Worm (Caenorhabditis elegans): Measurements from ENCODE around the gene T24H10.4.

- TF ChIP-seq npax-4 (tag; optimal IDR thresholded peaks at IDR 0.05), result no peak
- no peak for TF ChIP-seq ama-1 (optimal IDR thresholded peaks at IDR 0.05)
- no peak for TF ChIP-seq hlh-15 (tag; optimal IDR thresholded peaks at IDR 0.05)
- TF ChIP-seq fax-1 (tag; optimal IDR thresholded peaks at IDR 0.05), result no peak
- no peak for TF ChIP-seq pag-3 (tag; optimal IDR thresholded peaks at IDR 0.05; ENCODE audit: borderline replicate concordance)
Observed at ce11 chrII:9061557-9062183, 47.7 kb upstream of the T24H10.4 start.
